Worm (Caenorhabditis elegans) whole organism, L2 larva: ENCODE data around the gene sra-1.

ENCODE experiments used
- F13H6.1 ChIP-seq: sonication (generic microtip); optimal IDR thresholded peaks from 2 replicates; lab custom pipeline; 2016; ENCODE audit warnings: missing genetic modification characterization, missing compliant biosample characterization
- aly-2 ChIP-seq: fragments of 150-350 bp; optimal IDR thresholded peaks from 2 replicates; lab custom pipeline; 2014; ENCODE audit warnings: missing biosample characterization, missing genetic modification characterization
- blmp-1 ChIP-seq: sonication (generic microtip); optimal IDR thresholded peaks from 2 replicates; lab custom pipeline; 2017; ENCODE audit warnings: missing genetic modification characterization, mild to moderate bottlenecking, missing compliant biosample characterization, antibody characterized with exemption, moderate library complexity; ENCODE audit not compliant: insufficient read depth
- elt-3 ChIP-seq: sonication (generic microtip); optimal IDR thresholded peaks from 2 replicates; lab custom pipeline; 2017; ENCODE audit warnings: missing biosample characterization, missing genetic modification characterization
- lin-11 ChIP-seq: fragments of 150-350 bp; sonication (generic microtip); optimal IDR thresholded peaks from 2 replicates; lab custom pipeline; 2014; ENCODE audit warnings: missing biosample characterization, missing genetic modification characterization, inconsistent platforms, mixed read lengths
- lin-13 ChIP-seq: fragments of 150-350 bp; optimal IDR thresholded peaks from 2 replicates; lab custom pipeline; 2014; ENCODE audit warnings: missing biosample characterization, missing genetic modification reagents, missing genetic modification characterization
- nhr-129 ChIP-seq: fragments of 150-350 bp; optimal IDR thresholded peaks from 2 replicates; lab custom pipeline; 2014; ENCODE audit warnings: missing biosample characterization, missing genetic modification characterization
- nhr-77 ChIP-seq: fragments of 150-350 bp; optimal IDR thresholded peaks from 2 replicates; lab custom pipeline; 2014; ENCODE audit warnings: missing biosample characterization, missing genetic modification characterization
- skn-1 ChIP-seq: sonication (generic microtip); optimal IDR thresholded peaks from 2 replicates; lab custom pipeline; 2017; ENCODE audit warnings: missing biosample characterization, missing genetic modification characterization
- snpc-4 ChIP-seq: fragments of 150-350 bp; optimal IDR thresholded peaks from 2 replicates; lab custom pipeline; 2014; ENCODE audit warnings: missing biosample characterization, missing genetic modification characterization
- unc-39 ChIP-seq: fragments of 150-350 bp; optimal IDR thresholded peaks from 2 replicates; lab custom pipeline; 2014; ENCODE audit warnings: missing biosample characterization, missing genetic modification characterization
- unc-62 ChIP-seq: fragments of 150-350 bp; optimal IDR thresholded peaks from 2 replicates; lab custom pipeline; 2014; ENCODE audit warnings: missing biosample characterization, missing genetic modification reagents, missing genetic modification characterization
- ztf-4 ChIP-seq: fragments of 150-350 bp; optimal IDR thresholded peaks from 2 replicates; lab custom pipeline; 2014; ENCODE audit warnings: missing biosample characterization, missing genetic modification characterization

DNA sequence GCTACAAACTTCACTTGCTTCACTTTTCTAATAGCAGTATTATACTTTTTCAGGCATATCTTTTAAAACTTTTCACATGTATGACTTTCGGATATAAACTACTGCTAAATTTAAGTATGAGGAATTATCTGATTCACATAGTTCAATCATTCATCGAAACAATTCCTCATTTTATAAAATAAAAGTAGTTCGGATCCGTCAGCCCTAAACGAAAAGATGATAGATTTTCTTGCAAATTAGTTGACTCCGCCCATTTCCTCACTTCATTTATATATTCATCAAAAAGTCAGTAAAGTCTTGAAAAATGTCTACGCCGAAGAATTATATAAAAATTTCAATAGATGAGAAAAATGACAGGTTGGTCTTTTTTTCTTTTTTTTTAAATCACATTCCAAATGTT is 43.9 kb downstream of the sra-1 start, which contains the start of gene chil-27:
- TF ChIP-seq aly-2 (tag; lab: Kevin White, UChicago), result no peak
- no peak for TF ChIP-seq unc-39
- no peak for TF ChIP-seq blmp-1 (tag; lab: Kevin White, UChicago)
- TF ChIP-seq lin-13 (GFP tag; lab: Kevin White, UChicago), result no peak
- no peak for TF ChIP-seq skn-1 (tag; lab: Kevin White, UChicago)
- TF ChIP-seq lin-11, result no peak
- no peak for TF ChIP-seq unc-62
- TF ChIP-seq ztf-4 (tag; lab: Kevin White, UChicago), result no peak
- TF ChIP-seq nhr-129, result no peak
- TF ChIP-seq nhr-77 (tag; lab: Kevin White, UChicago), result no peak
- no peak for TF ChIP-seq elt-3 (tag; lab: Kevin White, UChicago)
- TF ChIP-seq snpc-4 (tag; lab: Kevin White, UChicago), result no peak
- TF ChIP-seq F13H6.1 (tag; lab: Kevin White, UChicago), result no peak
